Worm (Caenorhabditis elegans): ENCODE data around the gene hal-3.

ce11 chrII:9607137-9607536, 9.8 kb downstream of the hal-3 start:
- no peak for TF ChIP-seq lin-39 (tag; optimal IDR thresholded peaks at IDR 0.05)
- no peak for TF ChIP-seq ceh-16 (tag; optimal IDR thresholded peaks at IDR 0.05)
- no peak for TF ChIP-seq nhr-11 (tag; optimal IDR thresholded peaks at IDR 0.05)
- no peak for TF ChIP-seq nhr-237 (tag; optimal IDR thresholded peaks at IDR 0.05)
- no peak for TF ChIP-seq lsy-2 (tag; optimal IDR thresholded peaks at IDR 0.05)
- TF ChIP-seq blmp-1 (tag; optimal IDR thresholded peaks at IDR 0.05; ENCODE audit: insufficient read depth) = no peak
- no peak for TF ChIP-seq dmd-4 (tag; optimal IDR thresholded peaks at IDR 0.05)
- TF ChIP-seq unc-62 (GFP tag; optimal IDR thresholded peaks at IDR 0.05) = no peak
- TF ChIP-seq skn-1 (tag; optimal IDR thresholded peaks at IDR 0.05) = no peak
- no peak for TF ChIP-seq egl-27 (tag; optimal IDR thresholded peaks at IDR 0.05)
- TF ChIP-seq ceh-82 (tag; optimal IDR thresholded peaks at IDR 0.05) = no peak
- TF ChIP-seq C34F6.9 (tag; optimal IDR thresholded peaks at IDR 0.05) = no peak
- no peak for TF ChIP-seq mbf-1 (tag; optimal IDR thresholded peaks at IDR 0.05)
- TF ChIP-seq aly-2 (tag; optimal IDR thresholded peaks at IDR 0.05) = no peak
